Fruit fly (Drosophila melanogaster) whole organism, adult: ENCODE results near the gene CG33928.

ENCODE experiments used
- CG14711 ChIP-seq: fragments of 200-800 bp; sonication (Bioruptor generic); optimal IDR thresholded peaks from 2 replicates; lab custom pipeline; 2018; ENCODE audit warnings: missing biosample characterization, mild to moderate bottlenecking, missing genetic modification characterization, moderate library complexity
- CG1620 ChIP-seq: fragments of 200-800 bp; sonication (Bioruptor generic); optimal IDR thresholded peaks from 2 replicates; lab custom pipeline; 2016; ENCODE audit warnings: missing biosample characterization, missing genetic modification characterization
- CG33017 ChIP-seq: fragments of 200-800 bp; sonication (Bioruptor generic); optimal IDR thresholded peaks from 2 replicates; lab custom pipeline; 2018; ENCODE audit warnings: missing biosample characterization, mild to moderate bottlenecking, missing genetic modification characterization, moderate library complexity
- CG5204 ChIP-seq: fragments of 200-800 bp; sonication (Bioruptor generic); optimal IDR thresholded peaks from 2 replicates; lab custom pipeline; 2016; ENCODE audit warnings: missing biosample characterization, missing genetic modification characterization
- CG7045 ChIP-seq: fragments of 200-800 bp; sonication (Bioruptor generic); optimal IDR thresholded peaks from 2 replicates; lab custom pipeline; 2017; ENCODE audit warnings: missing biosample characterization, mild to moderate bottlenecking, missing genetic modification characterization
- Crg-1 ChIP-seq: fragments of 200-800 bp; sonication (Bioruptor generic); optimal IDR thresholded peaks from 2 replicates; lab custom pipeline; 2016; ENCODE audit warnings: missing biosample characterization, missing genetic modification characterization
- Hr96 ChIP-seq: fragments of 200-800 bp; sonication (Bioruptor generic); optimal IDR thresholded peaks from 2 replicates; lab custom pipeline; 2016; ENCODE audit warnings: missing biosample characterization, missing genetic modification characterization
- kay ChIP-seq: fragments of 200-800 bp; sonication (Bioruptor generic); peaks from one replicate; lab custom pipeline; 2016; ENCODE audit warnings: missing biosample characterization, missing genetic modification characterization, borderline replicate concordance
- ovo ChIP-seq: fragments of 200-800 bp; sonication (Bioruptor generic); optimal IDR thresholded peaks from 2 replicates; lab custom pipeline; 2016; ENCODE audit warnings: missing biosample characterization, missing genetic modification characterization
- pad ChIP-seq: fragments of 200-800 bp; sonication (Bioruptor generic); optimal IDR thresholded peaks from 3 replicates; lab custom pipeline; 2017; ENCODE audit warnings: missing biosample characterization, missing genetic modification characterization, mild to moderate bottlenecking, moderate library complexity, missing genetic modification reagents

DNA sequence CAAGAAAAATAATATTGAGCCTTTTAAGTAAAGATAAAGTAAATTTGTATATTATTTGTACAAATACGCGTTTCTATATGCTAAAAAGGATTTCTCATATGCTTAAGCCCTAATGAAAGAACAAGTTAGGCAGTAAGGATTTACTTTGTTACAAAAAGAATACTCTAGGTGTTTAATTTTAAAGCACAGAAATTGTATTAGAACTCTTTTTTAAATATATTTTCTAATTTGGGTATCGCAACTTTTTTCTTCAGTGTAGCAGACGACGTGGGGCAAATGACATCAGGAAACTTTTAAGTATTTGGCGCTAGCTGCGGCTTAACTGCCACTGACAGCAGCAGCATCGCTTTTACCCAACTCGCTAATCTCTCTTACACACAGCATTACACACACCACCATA is 14.3 kb downstream of the CG33928 start:
- TF ChIP-seq pad (GFP tag; lab: Kevin White, UChicago) (no peak), CG5204 (no peak), CG1620 (GFP tag; lab: Kevin White, UChicago) (no peak), kay (GFP tag; lab: Kevin White, UChicago) (no peak), CG7045 (GFP tag; lab: Kevin White, UChicago) (no peak), ovo (no peak), CG33017 (tag; lab: Kevin White, UChicago) (no peak), Crg-1 (GFP tag; lab: Kevin White, UChicago) (no peak), CG14711 (tag; lab: Kevin White, UChicago) (no peak), Hr96 (no peak)
